Worm (Caenorhabditis elegans) whole organism, young adult: ENCODE data around the gene dos-2.

Source experiments
- B0261.1 ChIP-seq: sonication (generic microtip); optimal IDR thresholded peaks from 2 replicates; lab custom pipeline; 2016; ENCODE audit warnings: mild to moderate bottlenecking, missing genetic modification characterization, moderate library complexity, missing compliant biosample characterization
- F33H1.4 ChIP-seq: fragments of 200-800 bp; sonication (Bioruptor generic); IDR thresholded peaks from 2 replicates; pipeline ENCODE4 v1.3.6; 2022; ENCODE audit warnings: missing genetic modification reagents, missing genetic modification characterization, missing compliant biosample characterization
- F57A8.1 ChIP-seq: fragments of 200-800 bp; sonication (Bioruptor generic); optimal IDR thresholded peaks from 2 replicates; lab custom pipeline; 2018; ENCODE audit warnings: mild to moderate bottlenecking, missing genetic modification characterization, moderate library complexity, missing compliant biosample characterization
- K11D2.4 ChIP-seq: fragments of 200-800 bp; sonication (Bioruptor generic); IDR thresholded peaks from 2 replicates; pipeline ENCODE4 v1.3.6; 2022; ENCODE audit warnings: missing genetic modification reagents, missing genetic modification characterization, missing compliant biosample characterization
- ama-1 ChIP-seq, 3 experiments: fragments of 150-350 bp in 1 of 3; sonication (generic microtip) in 2 of 3; optimal IDR thresholded peaks; 2 replicates each; lab custom pipeline; 2014 to 2018; ENCODE audit warnings: missing biosample characterization in 2 of 3, missing genetic modification characterization in 2 of 3, missing genetic modification reagents in 2 of 3
- athp-1 ChIP-seq: sonication (generic microtip); optimal IDR thresholded peaks from 2 replicates; lab custom pipeline; 2017; ENCODE audit warnings: mild to moderate bottlenecking, missing genetic modification characterization, missing compliant biosample characterization
- attf-5 ChIP-seq: fragments of 200-800 bp; sonication (Bioruptor generic); optimal IDR thresholded peaks from 2 replicates; lab custom pipeline; 2018; ENCODE audit warnings: mild to moderate bottlenecking, missing genetic modification characterization, missing compliant biosample characterization
- cebp-1 ChIP-seq, 2 experiments: fragments of 200-800 bp in 1 of 2; sonication (Bioruptor generic) in 1 of 2; sonication (generic microtip) in 1 of 2; IDR thresholded peaks in 1 of 2; optimal IDR thresholded peaks in 1 of 2; 2 replicates each; pipeline versions ENCODE4 v1.3.6 to Lab custom; 2017 to 2022; ENCODE audit warnings: missing compliant biosample characterization in 2 of 2, missing genetic modification characterization in 2 of 2, mild to moderate bottlenecking in 1 of 2, missing genetic modification reagents in 1 of 2, moderate library complexity in 1 of 2
- ceh-27 ChIP-seq: fragments of 200-800 bp; sonication (Bioruptor generic); optimal IDR thresholded peaks from 2 replicates; lab custom pipeline; 2018; ENCODE audit warnings: mild to moderate bottlenecking, missing genetic modification characterization, moderate library complexity, missing compliant biosample characterization
- chd-7 ChIP-seq: sonication (generic microtip); optimal IDR thresholded peaks from 2 replicates; lab custom pipeline; 2016; ENCODE audit warnings: mild to moderate bottlenecking, missing genetic modification characterization, moderate library complexity, missing compliant biosample characterization
- dox-1 ChIP-seq: fragments of 200-800 bp; sonication (Bioruptor generic); IDR thresholded peaks from 2 replicates; pipeline ENCODE4 v1.3.6; 2022; ENCODE audit warnings: missing genetic modification reagents, missing genetic modification characterization, missing compliant biosample characterization
- dpl-1 ChIP-seq: fragments of 150-350 bp; optimal IDR thresholded peaks from 2 replicates; lab custom pipeline; 2014; ENCODE audit warnings: missing biosample characterization, missing genetic modification reagents, missing genetic modification characterization
- fkh-3 ChIP-seq: sonication (generic microtip); optimal IDR thresholded peaks from 2 replicates; lab custom pipeline; 2016; ENCODE audit warnings: mild to moderate bottlenecking, missing genetic modification characterization, missing compliant biosample characterization
- hmg-1.2 ChIP-seq: fragments of 200-800 bp; sonication (Bioruptor generic); IDR thresholded peaks from 2 replicates; pipeline ENCODE4 v1.3.6; 2022; ENCODE audit warnings: missing genetic modification reagents, missing genetic modification characterization, missing compliant biosample characterization
- hsf-1 ChIP-seq: fragments of 200-800 bp; sonication (Bioruptor generic); IDR thresholded peaks from 2 replicates; pipeline ENCODE4 v1.3.6; 2022; ENCODE audit warnings: missing genetic modification reagents, missing genetic modification characterization, missing compliant biosample characterization
- lin-35 ChIP-seq, 3 experiments: fragments of 150-350 bp in 2 of 3; sonication (generic microtip) in 1 of 3; optimal IDR thresholded peaks; 2 replicates each; lab custom pipeline; 2014 to 2018; ENCODE audit warnings: missing biosample characterization in 3 of 3, missing genetic modification characterization in 3 of 3, missing genetic modification reagents in 3 of 3
- lin-40 ChIP-seq: sonication (generic microtip); optimal IDR thresholded peaks from 2 replicates; lab custom pipeline; 2016; ENCODE audit warnings: missing genetic modification characterization, mild to moderate bottlenecking, missing compliant biosample characterization, missing genotype, missing genetic modification reagents
- lir-1 ChIP-seq: fragments of 200-800 bp; sonication (Bioruptor generic); conservative IDR thresholded peaks from 2 replicates; pipeline ENCODE4 v1.3.6; 2022; ENCODE audit warnings: missing genetic modification reagents, missing genetic modification characterization, missing compliant biosample characterization
- lsl-1 ChIP-seq: fragments of 200-800 bp; sonication (Bioruptor generic); optimal IDR thresholded peaks from 2 replicates; lab custom pipeline; 2018; ENCODE audit warnings: mild to moderate bottlenecking, missing genetic modification characterization, moderate library complexity, missing compliant biosample characterization
- madf-3 ChIP-seq: fragments of 200-800 bp; sonication (Bioruptor generic); IDR thresholded peaks from 2 replicates; pipeline ENCODE4 v1.3.6; 2022; ENCODE audit warnings: missing genetic modification reagents, missing genetic modification characterization, missing compliant biosample characterization
- madf-6 ChIP-seq: fragments of 200-800 bp; sonication (Bioruptor generic); IDR thresholded peaks from 2 replicates; pipeline ENCODE4 v1.3.6; 2022; ENCODE audit warnings: missing genetic modification reagents, missing genetic modification characterization, missing compliant biosample characterization
- nfya-1 ChIP-seq: sonication (generic microtip); optimal IDR thresholded peaks from 2 replicates; lab custom pipeline; 2017; ENCODE audit warnings: antibody characterized with exemption, missing compliant biosample characterization, missing genetic modification characterization, borderline replicate concordance; ENCODE audit not compliant: insufficient read depth
- nfya-2 ChIP-seq: fragments of 200-800 bp; sonication (Bioruptor generic); IDR thresholded peaks from 2 replicates; pipeline ENCODE4 v1.3.6; 2022; ENCODE audit warnings: missing genetic modification reagents, missing genetic modification characterization, missing compliant biosample characterization
- nfyb-1 ChIP-seq: fragments of 200-800 bp; sonication (Bioruptor generic); IDR thresholded peaks from 2 replicates; pipeline ENCODE4 v1.3.6; 2022; ENCODE audit warnings: missing genetic modification reagents, missing genetic modification characterization, missing compliant biosample characterization
- nhr-80 ChIP-seq: sonication (generic microtip); optimal IDR thresholded peaks from 2 replicates; lab custom pipeline; 2016; ENCODE audit warnings: missing genetic modification characterization, missing compliant biosample characterization
- pha-4 ChIP-seq: fragments of 150-350 bp; sonication (generic microtip); optimal IDR thresholded peaks from 2 replicates; lab custom pipeline; 2014; ENCODE audit warnings: missing biosample characterization, missing genetic modification reagents, missing genetic modification characterization
- repo-1 ChIP-seq: sonication (generic microtip); optimal IDR thresholded peaks from 2 replicates; lab custom pipeline; 2017; ENCODE audit warnings: mild to moderate bottlenecking, missing genetic modification characterization, missing compliant biosample characterization
- snpc-4 ChIP-seq, 5 experiments: fragments of 150-350 bp in 1 of 5; sonication (generic microtip) in 4 of 5; optimal IDR thresholded peaks; 2 replicates each; lab custom pipeline; 2014 to 2018; ENCODE audit warnings: missing genetic modification characterization in 5 of 5, missing biosample characterization in 3 of 5, antibody characterized with exemption in 2 of 5, mild to moderate bottlenecking in 2 of 5, missing compliant biosample characterization in 2 of 5, missing genotype in 2 of 5, moderate library complexity in 2 of 5, missing genetic modification reagents in 1 of 5
- tbp1 ChIP-seq: fragments of 200-800 bp; sonication (Bioruptor generic); optimal IDR thresholded peaks from 2 replicates; lab custom pipeline; 2018; ENCODE audit warnings: mild to moderate bottlenecking, missing genetic modification characterization, missing compliant biosample characterization
- zfh-2 ChIP-seq: fragments of 200-800 bp; sonication (Bioruptor generic); conservative IDR thresholded peaks from 2 replicates; pipeline ENCODE4 v1.3.6; 2022; ENCODE audit warnings: missing genetic modification reagents, missing genetic modification characterization, missing compliant biosample characterization

dos-2 gene

DNA sequence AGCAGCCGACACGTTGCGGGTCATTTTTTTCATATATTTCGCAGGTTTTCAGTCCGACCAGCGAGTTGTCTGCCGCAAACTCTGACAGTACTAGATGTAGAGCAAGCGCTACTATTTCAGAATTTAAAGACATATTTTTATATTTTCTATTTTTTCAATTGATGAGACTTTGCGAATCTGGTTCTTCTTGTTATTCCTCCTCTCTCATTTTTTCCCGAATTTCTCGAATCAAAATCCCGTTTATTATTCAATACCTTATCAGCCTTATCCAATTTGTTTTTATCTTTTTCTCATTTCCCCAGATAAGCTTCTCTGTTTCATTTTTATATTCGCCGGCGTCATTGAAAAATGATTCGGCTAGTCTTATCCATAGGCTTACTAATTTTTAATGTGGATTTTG lies at the start of gene dos-2:
Gene dos-2, plus strand, starts transcription at position 301 of the 400 bp plus-strand sequence.
- no peak for TF ChIP-seq madf-3
- no peak for TF ChIP-seq hsf-1 (GFP tag; lab: Robert Waterston, UW)
- no peak for TF ChIP-seq athp-1
- TF ChIP-seq F57A8.1 (GFP tag; lab: Kevin White, UChicago), result no peak
- no peak for TF ChIP-seq madf-6 (GFP tag; lab: Robert Waterston, UW)

DNA sequence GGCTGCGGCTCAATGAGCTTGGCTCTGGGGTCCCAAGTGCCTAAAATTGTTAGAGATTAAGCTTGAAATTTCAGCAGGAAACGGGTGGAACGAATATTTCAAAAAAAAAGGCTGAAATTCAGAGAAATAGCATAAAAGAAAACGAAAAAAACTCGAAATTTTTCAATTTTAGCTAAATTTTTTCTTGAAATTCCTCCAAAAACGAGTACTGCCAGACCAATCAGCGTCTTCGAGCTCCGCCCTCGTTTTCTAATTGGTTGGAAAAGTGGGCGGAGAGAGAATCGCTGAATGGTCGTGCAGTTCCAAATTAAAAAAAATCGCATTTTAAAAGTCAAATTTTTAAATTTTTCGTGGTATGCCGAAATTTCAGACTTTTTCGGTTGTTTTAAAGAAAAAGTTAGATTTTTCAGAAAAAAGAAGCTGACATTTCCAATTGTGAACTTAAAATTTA lies 48.1 kb upstream of the dos-2 start, which contains the start of gene plpp-1.1:
Gene plpp-1.1, minus strand, starts transcription at position 51 of the 451 bp plus-strand sequence.
- no peak for TF ChIP-seq B0261.1 (tag; lab: Kevin White, UChicago)
- 0 out of 2 replicates have a peak, but pooled peaks have one; percentile 66 for TF ChIP-seq nfyb-1 (GFP tag; lab: Robert Waterston, UW)
- TF ChIP-seq zfh-2 (GFP tag; lab: Robert Waterston, UW), result 0 out of 2 replicates have a peak, but pooled peaks have one; percentile 9

DNA sequence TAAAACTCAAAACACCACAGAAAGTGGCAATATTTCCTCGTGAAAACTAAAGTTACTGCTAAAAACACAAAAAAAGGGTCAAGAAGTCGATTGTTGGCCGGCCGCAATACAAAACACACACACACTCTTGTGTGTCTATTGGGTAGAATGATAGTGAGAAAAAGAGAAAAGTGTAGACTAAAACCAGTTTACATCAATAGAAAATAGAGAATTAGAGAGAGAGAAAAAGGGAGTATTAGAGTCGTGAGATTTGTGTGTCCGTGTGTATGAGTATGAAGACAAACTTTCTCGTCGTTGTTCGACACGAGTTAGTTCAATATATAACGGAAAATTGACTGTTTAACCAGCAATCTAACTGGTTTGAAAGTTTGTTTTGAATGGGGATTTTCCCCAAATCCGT lies 46.6 kb upstream of the dos-2 start:
- TF ChIP-seq dpl-1 (no peak), B0261.1 (tag; lab: Kevin White, UChicago) (no peak), repo-1 (tag; lab: Kevin White, UChicago) (no peak), attf-5 (GFP tag; lab: Kevin White, UChicago) (no peak), ama-1 (optimal IDR thresholded peaks at IDR 0.05; lab: Kevin White, UChicago) (no peak), ama-1 (GFP tag; optimal IDR thresholded peaks at IDR 0.05; lab: Kevin White, UChicago) (no peak), F33H1.4 (GFP tag; lab: Robert Waterston, UW) (no peak), ceh-27 (GFP tag; lab: Kevin White, UChicago) (peak; percentile 1), nfya-1 (no peak), nhr-80 (peak; percentile 4), K11D2.4 (GFP tag; lab: Robert Waterston, UW) (no peak), hmg-1.2 (GFP tag; lab: Robert Waterston, UW) (no peak), nfya-2 (GFP tag; lab: Robert Waterston, UW) (no peak)

DNA sequence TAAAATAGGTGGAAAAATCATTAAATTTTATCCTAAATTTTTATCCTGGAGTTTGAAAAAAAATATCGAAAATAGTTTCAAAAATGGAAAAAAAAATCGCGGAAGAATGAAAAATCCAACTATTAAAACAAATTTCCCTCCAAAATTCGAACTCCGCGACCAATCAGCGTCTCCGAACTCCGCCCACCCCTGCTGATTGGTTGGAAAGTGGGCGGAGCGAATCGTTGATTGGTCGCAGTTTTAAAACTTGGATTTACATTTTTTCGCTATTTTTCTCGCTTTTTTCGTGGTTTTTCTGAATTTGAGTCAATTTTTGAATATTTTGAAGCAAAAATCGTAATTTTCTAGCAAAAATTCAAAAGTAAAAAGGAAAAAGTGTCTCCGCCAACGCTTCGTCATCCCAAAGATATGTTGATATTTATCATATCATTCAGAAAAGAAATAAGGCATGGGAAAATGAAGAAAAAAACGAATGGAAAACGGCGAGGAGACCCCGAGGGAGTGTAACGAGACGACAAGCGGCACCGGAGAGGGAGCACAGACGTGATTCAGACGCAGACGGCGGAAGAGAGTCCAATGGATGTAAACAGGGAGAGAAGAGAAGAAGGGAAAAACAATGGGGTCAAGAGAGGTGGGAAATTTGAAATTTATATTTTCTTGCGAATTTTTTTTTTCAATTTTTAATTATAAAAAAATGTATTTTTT lies 45.4 kb upstream of the dos-2 start:
- 0 out of 2 replicates have a peak, but pooled peaks have one; percentile 14 for TF ChIP-seq K11D2.4 (GFP tag; lab: Robert Waterston, UW)
- TF ChIP-seq lir-1 (GFP tag; lab: Robert Waterston, UW), result no peak
- peak; percentile 1 for TF ChIP-seq tbp1
- no peak for TF ChIP-seq lsl-1 (GFP tag; lab: Kevin White, UChicago)
- TF ChIP-seq zfh-2 (GFP tag; lab: Robert Waterston, UW), result peak; percentile 85
- no peak for TF ChIP-seq fkh-3 (tag; lab: Kevin White, UChicago)
- TF ChIP-seq pha-4 (tag; lab: Kevin White, UChicago), result no peak
- no peak for TF ChIP-seq snpc-4 (GFP tag; optimal IDR thresholded peaks at IDR 0.05; lab: Kevin White, UChicago)
- TF ChIP-seq snpc-4 (tag; optimal IDR thresholded peaks at IDR 0.05; lab: Kevin White, UChicago), result peak in 1 of 4 experiments; percentile 8
- no peak for TF ChIP-seq chd-7
- peak; percentile 46 for TF ChIP-seq nhr-80
- TF ChIP-seq dox-1, result 0 out of 2 replicates have a peak, but pooled peaks have one; percentile 26
- peak; percentile 97 for TF ChIP-seq nfyb-1 (GFP tag; lab: Robert Waterston, UW)
- peak in 1 of 3 experiments; percentile 24 for TF ChIP-seq lin-35 (GFP tag; optimal IDR thresholded peaks at IDR 0.05; lab: Kevin White, UChicago)
- TF ChIP-seq attf-5 (GFP tag; lab: Kevin White, UChicago), result peak; percentile 45
- peak; percentile 87; the same call in 1 of the 2 replicates for TF ChIP-seq hmg-1.2 (GFP tag; lab: Robert Waterston, UW)
- TF ChIP-seq lin-40, result peak; percentile 9
- no peak for TF ChIP-seq cebp-1 (GFP tag; IDR thresholded peaks at IDR 0.05; lab: Robert Waterston, UW)
- TF ChIP-seq cebp-1 (tag; optimal IDR thresholded peaks at IDR 0.05; lab: Kevin White, UChicago), result peak; percentile 55
